Fruit fly (Drosophila melanogaster) whole organism, embryonic: ENCODE data around the gene Rh5.

Source experiments
- BEAF-32 ChIP-seq: fragments of 200-800 bp; sonication (Bioruptor generic); optimal IDR thresholded peaks from 3 replicates; lab custom pipeline; 2017; ENCODE audit warnings: missing biosample characterization, missing genetic modification characterization, mild to moderate bottlenecking, moderate library complexity, missing genetic modification reagents
- CG12942 ChIP-seq: fragments of 200-800 bp; sonication (Bioruptor generic); optimal IDR thresholded peaks from 3 replicates; lab custom pipeline; 2016; ENCODE audit warnings: missing biosample characterization, missing genetic modification characterization
- CG13123 ChIP-seq: fragments of 200-800 bp; sonication (Bioruptor generic); optimal IDR thresholded peaks from 2 replicates; lab custom pipeline; 2016; ENCODE audit warnings: missing biosample characterization, missing genetic modification characterization
- CG17385 ChIP-seq: fragments of 200-800 bp; sonication (Bioruptor generic); optimal IDR thresholded peaks from 3 replicates; lab custom pipeline; 2018; ENCODE audit warnings: missing biosample characterization, mild to moderate bottlenecking, missing genetic modification characterization
- CG17568 ChIP-seq: fragments of 200-800 bp; sonication (Bioruptor generic); optimal IDR thresholded peaks from 2 replicates; lab custom pipeline; 2018; ENCODE audit warnings: missing biosample characterization, mild to moderate bottlenecking, missing genetic modification characterization, moderate library complexity
- CG30403 ChIP-seq: fragments of 200-800 bp; sonication (Bioruptor generic); optimal IDR thresholded peaks from 3 replicates; lab custom pipeline; 2016; ENCODE audit warnings: missing biosample characterization, missing genetic modification characterization
- CG30431 ChIP-seq: fragments of 200-800 bp; sonication (Bioruptor generic); optimal IDR thresholded peaks from 2 replicates; lab custom pipeline; 2017; ENCODE audit warnings: missing biosample characterization, missing genetic modification characterization
- CG34422 ChIP-seq: fragments of 200-800 bp; sonication (Bioruptor generic); IDR thresholded peaks from 3 replicates; pipeline ENCODE4 v1.3.6; 2022; ENCODE audit warnings: missing biosample characterization, missing genetic modification characterization
- CG3838 ChIP-seq: fragments of 200-800 bp; sonication (Bioruptor generic); optimal IDR thresholded peaks from 3 replicates; lab custom pipeline; 2016; ENCODE audit warnings: missing biosample characterization, missing genetic modification characterization
- CG4360 ChIP-seq: fragments of 200-800 bp; sonication (Bioruptor generic); IDR thresholded peaks from 2 replicates; pipeline ENCODE4 v1.3.6; 2022; ENCODE audit warnings: missing biosample characterization, missing genetic modification characterization
- CG4707 ChIP-seq: fragments of 200-800 bp; sonication (Bioruptor generic); optimal IDR thresholded peaks from 2 replicates; lab custom pipeline; 2018; ENCODE audit warnings: missing biosample characterization, mild to moderate bottlenecking, missing genetic modification characterization, moderate library complexity
- CG4854 ChIP-seq: fragments of 200-800 bp; sonication (Bioruptor generic); optimal IDR thresholded peaks from 2 replicates; lab custom pipeline; 2016; ENCODE audit warnings: missing biosample characterization, missing genetic modification characterization, inconsistent platforms
- CG5180 ChIP-seq: fragments of 200-800 bp; sonication (Bioruptor generic); optimal IDR thresholded peaks from 3 replicates; lab custom pipeline; 2017; ENCODE audit warnings: missing biosample characterization, missing genetic modification characterization, mild to moderate bottlenecking, moderate library complexity, missing genetic modification reagents
- CG6654 ChIP-seq: fragments of 200-800 bp; sonication (Bioruptor generic); optimal IDR thresholded peaks from 2 replicates; lab custom pipeline; 2017; ENCODE audit warnings: missing biosample characterization, mild to moderate bottlenecking, missing genetic modification characterization
- CG6854 ChIP-seq: fragments of 200-800 bp; sonication (Bioruptor generic); optimal IDR thresholded peaks from 3 replicates; lab custom pipeline; 2017; ENCODE audit warnings: missing biosample characterization, mild to moderate bottlenecking, missing genetic modification characterization
- CG7839 ChIP-seq: fragments of 200-800 bp; sonication (Bioruptor generic); optimal IDR thresholded peaks from 3 replicates; lab custom pipeline; 2018; ENCODE audit warnings: missing biosample characterization, mild to moderate bottlenecking, missing genetic modification characterization, moderate library complexity
- CG7963 ChIP-seq: fragments of 200-800 bp; sonication (Bioruptor generic); IDR thresholded peaks from 3 replicates; pipeline ENCODE4 v1.3.6; 2022; ENCODE audit warnings: missing biosample characterization, missing genetic modification characterization; ENCODE audit not compliant: partially characterized antibody
- CG7987 ChIP-seq: fragments of 200-800 bp; sonication (Bioruptor generic); optimal IDR thresholded peaks from 2 replicates; lab custom pipeline; 2018; ENCODE audit warnings: missing biosample characterization, mild to moderate bottlenecking, missing genetic modification characterization, moderate library complexity
- CG8944 ChIP-seq: fragments of 200-800 bp; sonication (Bioruptor generic); optimal IDR thresholded peaks from 3 replicates; lab custom pipeline; 2016; ENCODE audit warnings: missing biosample characterization, missing genetic modification characterization
- CG9215 ChIP-seq: fragments of 200-800 bp; sonication (Bioruptor generic); IDR thresholded peaks from 2 replicates; pipeline ENCODE4 v1.3.6; 2022; ENCODE audit warnings: missing biosample characterization, missing genetic modification characterization
- Camta ChIP-seq: fragments of 200-800 bp; sonication (Bioruptor generic); optimal IDR thresholded peaks from 2 replicates; lab custom pipeline; 2016; ENCODE audit warnings: missing biosample characterization, missing genetic modification characterization
- Dll ChIP-seq: fragments of 200-800 bp; sonication (Bioruptor generic); IDR thresholded peaks from 4 replicates; pipeline ENCODE4 v1.3.6; 2022; ENCODE audit warnings: missing biosample characterization, missing genetic modification characterization; ENCODE audit not compliant: partially characterized antibody
- ERR ChIP-seq: fragments of 200-800 bp; sonication (Bioruptor generic); optimal IDR thresholded peaks from 2 replicates; lab custom pipeline; 2016; ENCODE audit warnings: missing biosample characterization, missing genetic modification characterization
- Ets65A ChIP-seq: fragments of 200-800 bp; sonication (Bioruptor generic); peaks from one replicate; lab custom pipeline; 2016; ENCODE audit warnings: missing biosample characterization, missing genetic modification characterization
- Hand ChIP-seq: fragments of 200-800 bp; sonication (Bioruptor generic); optimal IDR thresholded peaks from 2 replicates; lab custom pipeline; 2017; ENCODE audit warnings: mild to moderate bottlenecking, missing biosample characterization, missing genetic modification reagents, missing genetic modification characterization
- NC2α ChIP-seq: fragments of 200-800 bp; sonication (Bioruptor generic); optimal IDR thresholded peaks from 2 replicates; lab custom pipeline; 2016; ENCODE audit warnings: missing biosample characterization, missing genetic modification characterization
- Ravus ChIP-seq: fragments of 200-800 bp; sonication (Bioruptor generic); IDR thresholded peaks from 2 replicates; pipeline ENCODE4 v1.3.6; 2022; ENCODE audit warnings: missing biosample characterization, missing genetic modification characterization
- Spps ChIP-seq: fragments of 200-800 bp; sonication (Bioruptor generic); optimal IDR thresholded peaks from 2 replicates; lab custom pipeline; 2018; ENCODE audit warnings: missing biosample characterization, mild to moderate bottlenecking, missing genetic modification characterization
- Sry-δ ChIP-seq: fragments of 200-800 bp; sonication (Bioruptor generic); optimal IDR thresholded peaks from 2 replicates; lab custom pipeline; 2016; ENCODE audit warnings: missing biosample characterization, missing genetic modification characterization
- Stat92E ChIP-seq, 3 experiments: fragments of >200 bp in 2 of 3; fragments of 200-800 bp in 1 of 3; sonication (Bioruptor generic) in 1 of 3; optimal IDR thresholded peaks; 2 replicates each; lab custom pipeline; 2017 to 2019; ENCODE audit warnings: missing biosample characterization in 3 of 3, missing genetic modification characterization in 3 of 3, mild to moderate bottlenecking in 1 of 3, moderate library complexity in 1 of 3
- az2 ChIP-seq: fragments of 200-800 bp; sonication (Bioruptor generic); optimal IDR thresholded peaks from 3 replicates; lab custom pipeline; 2016; ENCODE audit warnings: missing biosample characterization, missing genetic modification characterization
- dmrt99B ChIP-seq: fragments of 200-800 bp; sonication (Bioruptor generic); optimal IDR thresholded peaks from 2 replicates; lab custom pipeline; 2018; ENCODE audit warnings: missing biosample characterization, mild to moderate bottlenecking, missing genetic modification characterization, moderate library complexity
- fd96Cb ChIP-seq: fragments of 200-800 bp; sonication (Bioruptor generic); optimal IDR thresholded peaks from 2 replicates; lab custom pipeline; 2018; ENCODE audit warnings: missing biosample characterization, mild to moderate bottlenecking, missing genetic modification characterization, moderate library complexity
- hth ChIP-seq: fragments of >200 bp; optimal IDR thresholded peaks from 2 replicates; lab custom pipeline; 2017; ENCODE audit warnings: inconsistent platforms
- insv ChIP-seq, 2 experiments: fragments of 200-800 bp; sonication (Bioruptor generic); optimal IDR thresholded peaks; 3 replicates each; lab custom pipeline; 2016 to 2018; ENCODE audit warnings: missing biosample characterization in 2 of 2, missing genetic modification characterization in 2 of 2
- pan ChIP-seq, 4 experiments: fragments of >200 bp in 3 of 4; fragments of 200-800 bp in 1 of 4; sonication (Bioruptor generic) in 1 of 4; optimal IDR thresholded peaks in 3 of 4; IDR thresholded peaks in 1 of 4; 2 replicates each; pipeline versions ENCODE4 v1.3.6 to Lab custom; 2017 to 2022; ENCODE audit warnings: missing biosample characterization in 2 of 4, missing genetic modification characterization in 2 of 4, mixed read lengths in 1 of 4
- pb ChIP-seq: fragments of 200-800 bp; sonication (Bioruptor generic); optimal IDR thresholded peaks from 3 replicates; lab custom pipeline; 2016; ENCODE audit warnings: missing biosample characterization, missing genetic modification characterization
- ranshi ChIP-seq: fragments of 200-800 bp; sonication (Bioruptor generic); IDR thresholded peaks from 2 replicates; pipeline ENCODE4 v1.3.6; 2022; ENCODE audit warnings: missing biosample characterization, missing genetic modification characterization
- scrt ChIP-seq: fragments of 200-800 bp; sonication (Bioruptor generic); optimal IDR thresholded peaks from 2 replicates; lab custom pipeline; 2018; ENCODE audit warnings: missing biosample characterization, mild to moderate bottlenecking, missing genetic modification characterization, moderate library complexity
- sd ChIP-seq: fragments of 200-800 bp; sonication (Bioruptor generic); optimal IDR thresholded peaks from 3 replicates; lab custom pipeline; 2018; ENCODE audit warnings: missing biosample characterization, mild to moderate bottlenecking, missing genetic modification characterization, moderate library complexity
- sima ChIP-seq: fragments of 200-800 bp; sonication (Bioruptor generic); optimal IDR thresholded peaks from 2 replicates; lab custom pipeline; 2016; ENCODE audit warnings: missing biosample characterization, missing genetic modification characterization
- stwl ChIP-seq: fragments of 200-800 bp; sonication (Bioruptor generic); optimal IDR thresholded peaks from 3 replicates; lab custom pipeline; 2018; ENCODE audit warnings: missing biosample characterization, mild to moderate bottlenecking, missing genetic modification characterization, moderate library complexity
- trem ChIP-seq: fragments of 200-800 bp; optimal IDR thresholded peaks from 3 replicates; lab custom pipeline; 2019; ENCODE audit warnings: missing biosample characterization, mild to moderate bottlenecking, missing genetic modification characterization, moderate library complexity
- trh ChIP-seq: fragments of 200-800 bp; sonication (Bioruptor generic); optimal IDR thresholded peaks from 2 replicates; lab custom pipeline; 2016; ENCODE audit warnings: missing biosample characterization, missing genetic modification characterization
- ttk ChIP-seq: fragments of 200-800 bp; sonication (Bioruptor generic); IDR thresholded peaks from 2 replicates; pipeline ENCODE4 v2.1.2; 2022; ENCODE audit warnings: missing biosample characterization, missing genetic modification characterization
- vnd ChIP-seq: fragments of 200-800 bp; sonication (Bioruptor generic); IDR thresholded peaks from 3 replicates; pipeline ENCODE4 v1.3.6; 2022; ENCODE audit warnings: missing biosample characterization, missing genetic modification characterization; ENCODE audit not compliant: partially characterized antibody
- wor ChIP-seq: fragments of 200-800 bp; sonication (Bioruptor generic); IDR thresholded peaks from 2 replicates; pipeline ENCODE4 v1.3.6; 2022; ENCODE audit warnings: missing biosample characterization, missing genetic modification characterization

The Rh5 gene

DNA sequence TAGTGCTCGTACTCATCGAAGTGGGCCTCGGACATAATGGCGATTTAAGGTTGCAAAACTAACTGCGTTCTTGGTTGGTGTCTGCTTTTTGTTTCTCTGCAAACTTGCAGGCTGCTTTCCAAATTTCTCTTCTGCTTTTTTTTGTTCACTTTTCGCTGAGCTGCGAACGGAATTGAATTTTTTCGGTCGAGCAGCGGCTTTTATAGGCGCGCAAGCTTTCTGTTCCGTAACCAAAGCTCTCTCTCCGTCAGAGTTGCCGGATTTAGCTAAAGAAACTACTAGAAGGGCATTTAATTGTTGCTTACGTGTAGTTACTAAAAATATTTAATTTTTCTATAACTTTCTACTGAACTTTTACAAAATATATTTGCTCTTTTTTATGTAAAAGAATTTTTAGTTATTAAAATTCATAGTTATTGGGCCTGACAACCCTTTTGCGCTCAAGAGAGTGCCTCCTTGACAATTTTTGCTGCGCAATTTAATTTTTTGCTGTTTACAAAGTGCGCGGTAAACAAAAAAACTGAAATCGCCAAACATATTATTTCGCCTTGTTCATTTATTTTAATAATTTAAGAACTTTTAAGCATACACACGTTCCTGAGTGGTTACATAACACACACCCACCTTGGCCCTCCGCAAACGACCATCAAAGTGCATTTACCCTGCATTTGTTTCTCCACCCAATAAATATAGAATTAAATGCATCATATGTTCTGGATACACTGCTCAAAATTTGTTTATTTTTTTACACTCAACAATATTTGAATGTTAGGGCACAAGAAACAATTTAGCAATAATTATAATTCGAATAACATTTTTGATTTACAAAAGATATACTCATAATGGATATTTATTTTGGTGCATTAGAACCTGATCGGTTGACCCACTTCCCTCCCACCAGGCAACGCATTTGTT lies 38.2 kb downstream of the Rh5 start, which contains the start of gene CG6770 (continued):
- TF ChIP-seq wor (GFP tag; lab: Robert Waterston, UW) (peak; percentile 59), Ets65A (peak; percentile 85), CG30403 (GFP tag; lab: Kevin White, UChicago) (peak; percentile 77), ttk (GFP tag; lab: Robert Waterston, UW) (peak; percentile 81), BEAF-32 (GFP tag; lab: Kevin White, UChicago) (peak; percentile 2), trh (GFP tag; lab: Kevin White, UChicago) (peak; percentile 43), insv (GFP tag; optimal IDR thresholded peaks at IDR 0.05; lab: Kevin White, UChicago) (peak in 1 of 2 experiments; percentile 51), Dll (GFP tag; lab: Robert Waterston, UW) (no peak), stwl (no peak), CG7839 (tag; lab: Kevin White, UChicago) (peak; percentile 86), pb (GFP tag; lab: Kevin White, UChicago) (no peak), ranshi (peak; percentile 88), CG6654 (GFP tag; lab: Kevin White, UChicago) (no peak), CG4854 (GFP tag; lab: Kevin White, UChicago) (peak; percentile 30), CG13123 (GFP tag; lab: Kevin White, UChicago) (no peak), CG3838 (GFP tag; lab: Kevin White, UChicago) (peak; percentile 56), CG12942 (GFP tag; lab: Kevin White, UChicago) (peak; percentile 33), dmrt99B (peak; percentile 83), ERR (GFP tag; lab: Kevin White, UChicago) (peak; percentile 26), az2 (peak; percentile 54), trem (tag; lab: Kevin White, UChicago) (peak; percentile 27), Camta (peak; percentile 0), Ravus (GFP tag; lab: Robert Waterston, UW) (no peak; the same call in 1 of the 2 replicates), CG4360 (GFP tag; lab: Robert Waterston, UW) (no peak; the same call in none of the 2 replicates), CG17385 (GFP tag; lab: Kevin White, UChicago) (peak; percentile 77), NC2α (no peak), CG9215 (peak; percentile 65), CG7963 (GFP tag; lab: Robert Waterston, UW) (peak; percentile 35; the same call in 1 of the 3 replicates), Sry-δ (GFP tag; lab: Kevin White, UChicago) (no peak), Spps (tag; lab: Kevin White, UChicago) (peak; percentile 49), CG4707 (GFP tag; lab: Kevin White, UChicago) (peak; percentile 29), fd96Cb (peak; percentile 51), CG8944 (GFP tag; lab: Kevin White, UChicago) (no peak), Hand (GFP tag; lab: Kevin White, UChicago) (peak; percentile 92), sima (GFP tag; lab: Kevin White, UChicago) (no peak), CG5180 (peak; percentile 64), scrt (peak; percentile 87), CG17568 (GFP tag; lab: Kevin White, UChicago) (peak; percentile 84), hth (lab: Kevin White, UChicago) (no peak), CG34422 (GFP tag; lab: Robert Waterston, UW) (peak; percentile 68), vnd (no peak), CG7987 (GFP tag; lab: Kevin White, UChicago) (peak; percentile 42), CG6854 (GFP tag; lab: Kevin White, UChicago) (peak; percentile 74), Stat92E (GFP tag; optimal IDR thresholded peaks at IDR 0.05; lab: Kevin White, UChicago) (no peak), sd (tag; lab: Kevin White, UChicago) (peak; percentile 73), CG30431 (GFP tag; lab: Kevin White, UChicago) (peak; percentile 32), pan (optimal IDR thresholded peaks at IDR 0.05; lab: Kevin White, UChicago) (no peak), pan (GFP tag; optimal IDR thresholded peaks at IDR 0.05 in 1 of 2, IDR thresholded peaks at IDR 0.05 in 1 of 2) (peak in 1 of 2 experiments; percentile 90)
